Fruit fly (Drosophila melanogaster): Measurements from ENCODE around the gene CG8679.

The CG8679 gene

DNA sequence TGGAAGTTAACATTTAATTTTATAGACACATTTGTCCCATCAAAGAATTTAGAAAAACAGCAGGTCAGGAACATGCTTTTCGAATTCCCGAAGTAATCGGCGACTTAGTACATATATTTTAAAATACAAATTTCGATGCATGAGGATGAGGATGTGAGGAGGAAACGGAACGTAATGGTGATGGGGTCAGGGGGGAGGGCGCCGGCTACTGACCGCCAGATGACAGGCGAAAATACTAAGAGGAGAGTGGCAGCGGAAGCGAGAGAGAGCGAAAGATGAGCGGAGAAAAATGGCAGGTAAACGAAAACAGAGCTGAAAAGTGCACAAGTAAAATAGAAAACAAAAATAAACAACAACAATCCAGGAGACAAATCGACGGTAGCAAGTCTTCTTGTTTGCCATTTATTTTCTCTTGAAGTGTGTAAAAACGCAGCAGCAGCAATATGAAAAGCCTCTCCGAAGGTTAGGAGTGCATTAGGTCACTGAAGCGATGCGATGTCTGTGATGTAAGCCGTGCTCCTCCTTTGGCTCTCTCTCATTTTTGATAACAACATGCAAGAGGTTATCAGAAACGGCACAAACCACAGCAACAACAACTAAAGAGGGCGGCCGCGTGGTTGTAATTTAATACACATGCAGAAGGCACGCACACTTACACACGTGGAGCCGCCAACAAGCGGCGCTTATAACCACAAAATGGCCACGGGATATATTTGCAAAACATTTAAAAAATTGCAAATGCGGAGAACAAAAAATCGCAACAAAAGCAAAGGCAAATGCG is 39.7 kb downstream of the CG8679 start:
- no peak for TF ChIP-seq CG9948 (tag; optimal IDR thresholded peaks at IDR 0.05)
- TF ChIP-seq Pif1A (GFP tag; optimal IDR thresholded peaks at IDR 0.05), result no peak
- peak; percentile 9 for TF ChIP-seq EcR (GFP tag; optimal IDR thresholded peaks at IDR 0.05)

DNA sequence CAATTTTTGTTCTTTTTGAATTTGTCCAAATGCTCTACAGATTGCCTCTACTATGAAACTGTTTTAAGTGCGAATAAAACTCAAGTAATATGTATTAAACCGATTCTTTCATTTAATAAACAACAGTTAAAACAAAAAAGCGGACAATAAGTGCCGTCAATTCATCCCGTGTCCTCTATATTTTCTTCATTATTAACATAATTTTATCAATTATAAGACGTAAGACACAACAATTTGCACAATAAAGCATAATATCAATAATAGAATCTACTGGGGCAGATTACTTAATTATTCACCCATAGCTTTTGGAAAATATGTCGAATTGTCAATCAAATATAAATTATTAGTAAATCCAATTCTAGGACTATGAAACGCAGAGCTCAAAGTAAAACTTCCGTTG is 45.4 kb downstream of the CG8679 start, which contains the start of gene CG31627:
Gene CG31627 (plus strand): TSS at position 301 of the 400 bp plus-strand sequence.
- TF ChIP-seq CG13204 (GFP tag; optimal IDR thresholded peaks at IDR 0.05) (no peak), CG9948 (tag; optimal IDR thresholded peaks at IDR 0.05) (no peak), Snoo (tag; optimal IDR thresholded peaks at IDR 0.05) (no peak), Ets98B (GFP tag; IDR thresholded peaks at IDR 0.05) (no peak), CG8159 (tag; optimal IDR thresholded peaks at IDR 0.05) (no peak), rn (GFP tag; IDR thresholded peaks at IDR 0.05) (no peak), CG10348 (GFP tag; IDR thresholded peaks at IDR 0.05) (no peak), D1 (tag; optimal IDR thresholded peaks at IDR 0.05) (no peak), Pif1B (GFP tag; optimal IDR thresholded peaks at IDR 0.05) (no peak), CG17806 (tag; optimal IDR thresholded peaks at IDR 0.05) (no peak), CG8301 (tag; optimal IDR thresholded peaks at IDR 0.05) (no peak), gl (tag; optimal IDR thresholded peaks at IDR 0.05) (no peak), CG32121 (GFP tag; IDR thresholded peaks at IDR 0.05) (no peak), CG4496 (GFP tag; IDR thresholded peaks at IDR 0.05) (no peak), CG14655 (GFP tag; optimal IDR thresholded peaks at IDR 0.05) (no peak)

DNA sequence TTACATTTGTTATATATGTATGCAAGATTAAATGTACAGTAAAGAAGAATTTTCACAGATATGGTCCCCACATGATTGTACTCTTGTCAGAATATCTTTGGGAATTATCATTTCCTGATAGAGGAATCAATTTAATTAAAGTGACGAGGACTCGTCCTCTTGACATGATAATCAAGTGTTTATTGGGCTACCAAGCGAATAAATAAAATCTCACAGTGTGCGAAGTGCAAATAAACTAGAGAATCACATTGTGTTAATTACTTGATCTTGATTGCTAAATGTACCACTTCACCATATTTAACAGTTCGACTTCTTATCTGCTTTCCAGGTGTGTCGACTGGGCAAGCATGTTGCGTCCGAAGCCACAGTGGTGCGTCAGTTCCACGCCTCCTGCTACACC is 48.5 kb downstream of the CG8679 start:
- TF ChIP-seq rn (GFP tag; IDR thresholded peaks at IDR 0.05), result no peak
- no peak for TF ChIP-seq D1 (tag; optimal IDR thresholded peaks at IDR 0.05)
- no peak for TF ChIP-seq CG17806 (tag; optimal IDR thresholded peaks at IDR 0.05)
- TF ChIP-seq CG34367 (tag; optimal IDR thresholded peaks at IDR 0.05), result no peak
- TF ChIP-seq CG8301 (tag; optimal IDR thresholded peaks at IDR 0.05), result no peak
- TF ChIP-seq CG8159 (tag; optimal IDR thresholded peaks at IDR 0.05), result no peak
- no peak for TF ChIP-seq gl (tag; optimal IDR thresholded peaks at IDR 0.05)
- no peak for TF ChIP-seq Ets98B (GFP tag; IDR thresholded peaks at IDR 0.05)
- no peak for TF ChIP-seq Pif1B (GFP tag; optimal IDR thresholded peaks at IDR 0.05)
- no peak for TF ChIP-seq CG9948 (tag; optimal IDR thresholded peaks at IDR 0.05)
- TF ChIP-seq CG14655 (GFP tag; optimal IDR thresholded peaks at IDR 0.05), result no peak
- no peak for TF ChIP-seq Pif1A (GFP tag; optimal IDR thresholded peaks at IDR 0.05)
- TF ChIP-seq CG10348 (GFP tag; IDR thresholded peaks at IDR 0.05), result no peak
- no peak for TF ChIP-seq Snoo (tag; optimal IDR thresholded peaks at IDR 0.05)
- TF ChIP-seq EcR (GFP tag; optimal IDR thresholded peaks at IDR 0.05), result no peak
- TF ChIP-seq CG13204 (GFP tag; optimal IDR thresholded peaks at IDR 0.05), result no peak
- no peak for TF ChIP-seq CG15710 (tag; optimal IDR thresholded peaks at IDR 0.05)
- no peak for TF ChIP-seq CG4496 (GFP tag; IDR thresholded peaks at IDR 0.05)

DNA sequence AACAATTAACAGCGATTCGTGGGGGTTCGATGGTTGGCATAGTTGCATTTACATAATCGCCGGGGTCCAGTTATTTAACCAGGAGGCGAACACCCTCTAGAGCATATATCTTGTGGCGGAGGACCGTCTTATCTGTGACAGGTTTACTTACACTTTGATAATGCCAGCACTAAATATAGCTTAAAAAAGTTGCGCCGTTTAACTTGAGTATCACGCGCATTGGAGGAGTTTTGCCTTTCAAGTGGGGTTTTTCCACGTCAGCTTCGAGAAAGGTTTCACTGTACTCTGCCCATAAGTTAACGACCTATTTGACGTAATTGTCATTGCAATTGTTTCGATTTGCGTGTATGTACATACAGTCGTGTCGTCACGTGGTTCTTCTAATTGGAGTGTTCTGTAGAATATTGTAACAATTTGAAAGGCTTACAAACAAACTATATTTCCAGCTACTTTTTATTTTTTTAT is 49.2 kb downstream of the CG8679 start:
- TF ChIP-seq CG32121 (GFP tag; IDR thresholded peaks at IDR 0.05) (no peak; the same call in 1 of the 2 replicates), EcR (GFP tag; optimal IDR thresholded peaks at IDR 0.05) (peak; percentile 78)

DNA sequence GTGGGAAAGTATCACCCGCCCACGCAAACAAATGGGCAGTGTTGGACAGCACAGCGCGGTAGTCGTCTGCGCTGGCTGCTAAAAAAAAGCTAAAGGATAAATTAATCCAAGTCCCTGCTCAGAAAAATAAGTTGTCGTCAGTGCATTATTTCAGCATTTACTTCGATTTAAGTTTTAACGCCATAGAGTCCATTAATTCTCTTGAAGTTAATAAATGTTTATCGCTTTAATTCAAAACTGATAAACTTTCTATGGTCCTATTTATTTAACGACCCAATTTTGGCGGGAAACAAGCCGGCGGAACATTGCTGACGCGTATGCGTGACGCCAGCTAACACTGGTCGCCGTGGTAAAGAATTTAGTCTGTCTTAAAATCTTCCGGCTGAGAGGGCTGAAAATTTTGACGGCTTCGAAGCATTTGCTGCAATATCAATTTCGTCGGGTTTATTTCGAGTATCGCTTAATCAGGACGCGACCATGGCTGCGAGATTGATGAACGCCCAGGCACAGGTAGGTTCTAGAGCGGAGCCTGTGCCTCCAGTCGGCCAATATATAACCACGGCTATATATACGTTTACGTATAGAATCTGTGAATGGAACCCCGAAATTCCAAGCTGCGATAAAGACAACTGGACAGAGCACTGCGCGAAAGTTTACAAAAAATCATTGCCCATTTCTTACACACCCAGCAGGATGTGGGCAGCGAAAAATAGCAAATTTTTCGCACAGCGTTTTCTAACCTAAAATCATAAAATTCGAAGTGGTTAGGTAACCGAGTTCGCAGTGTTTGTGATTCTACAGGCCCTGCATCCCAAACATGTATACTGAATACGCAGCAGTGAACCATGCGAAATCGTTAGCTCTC is 49.8 kb downstream of the CG8679 start, which contains the start of the genes mAcon1, CG43345 and CG43346:
Gene mAcon1 (plus strand): TSS at position 276 of the 865 bp plus-strand sequence.
Gene CG43345 (minus strand): TSS at position 287 of the 865 bp plus-strand sequence.
Gene CG43346 (minus strand): TSS at position 287 of the 865 bp plus-strand sequence.
- TF ChIP-seq CG14655 (GFP tag; optimal IDR thresholded peaks at IDR 0.05) (no peak), CG13204 (GFP tag; optimal IDR thresholded peaks at IDR 0.05) (no peak), EcR (GFP tag; optimal IDR thresholded peaks at IDR 0.05) (no peak), CG4496 (GFP tag; IDR thresholded peaks at IDR 0.05) (peak; percentile 34; the same call in 1 of the 3 replicates), gl (tag; optimal IDR thresholded peaks at IDR 0.05) (peak; percentile 17), CG15710 (tag; optimal IDR thresholded peaks at IDR 0.05) (peak; percentile 80), CG34367 (tag; optimal IDR thresholded peaks at IDR 0.05) (no peak), CG32121 (GFP tag; IDR thresholded peaks at IDR 0.05) (peak; percentile 39), Ets98B (GFP tag; IDR thresholded peaks at IDR 0.05) (no peak), CG8301 (tag; optimal IDR thresholded peaks at IDR 0.05) (peak; percentile 66), D1 (tag; optimal IDR thresholded peaks at IDR 0.05) (no peak), Snoo (tag; optimal IDR thresholded peaks at IDR 0.05) (peak; percentile 68), Pif1A (GFP tag; optimal IDR thresholded peaks at IDR 0.05) (no peak), Pif1B (GFP tag; optimal IDR thresholded peaks at IDR 0.05) (no peak), rn (GFP tag; IDR thresholded peaks at IDR 0.05) (no peak), fd96Ca (GFP tag; IDR thresholded peaks at IDR 0.05) (peak; percentile 71), CG10348 (GFP tag; IDR thresholded peaks at IDR 0.05) (0 out of 2 replicates have a peak, but pooled peaks have one; percentile 42), CG9948 (tag; optimal IDR thresholded peaks at IDR 0.05) (peak; percentile 62), CG17806 (tag; optimal IDR thresholded peaks at IDR 0.05) (peak; percentile 52), CG8159 (tag; optimal IDR thresholded peaks at IDR 0.05) (peak; percentile 76), CG12605 (GFP tag; IDR thresholded peaks at IDR 0.05) (no peak)

Data from whole organism, pupa.